Worm (Caenorhabditis elegans) whole organism, midembryonic: ENCODE results near the gene W02B12.12.

ENCODE experiments used
- T22C8.4 ChIP-seq: fragments of 200-800 bp; sonication (Bioruptor generic); IDR thresholded peaks from 2 replicates; pipeline ENCODE4 v1.3.6; 2022; ENCODE audit warnings: missing genetic modification characterization, missing compliant biosample characterization
- flt-1 ChIP-seq: fragments of 200-800 bp; sonication (Bioruptor generic); IDR thresholded peaks from 2 replicates; pipeline ENCODE4 v1.3.6; 2022; ENCODE audit warnings: missing genetic modification characterization, missing compliant biosample characterization
- klf-2 ChIP-seq: fragments of 200-800 bp; sonication (Bioruptor generic); conservative IDR thresholded peaks from 2 replicates; pipeline ENCODE4 v1.3.6; 2022; ENCODE audit warnings: missing genetic modification reagents, missing genetic modification characterization, missing compliant biosample characterization
- med-1 ChIP-seq: sonication (generic microtip); optimal IDR thresholded peaks from 2 replicates; lab custom pipeline; 2017; ENCODE audit warnings: missing genetic modification characterization, mild to moderate bottlenecking, missing compliant biosample characterization, antibody characterized with exemption, missing genetic modification reagents; ENCODE audit not compliant: insufficient read depth
- ref-1 ChIP-seq: fragments of 200-800 bp; sonication (Bioruptor generic); conservative IDR thresholded peaks from 2 replicates; pipeline ENCODE4 v1.3.6; 2022; ENCODE audit warnings: missing genetic modification reagents, missing genetic modification characterization, missing compliant biosample characterization
- tab-1 ChIP-seq: fragments of 200-800 bp; sonication (Bioruptor generic); IDR thresholded peaks from 2 replicates; pipeline ENCODE4 v1.3.6; 2022; ENCODE audit warnings: missing genetic modification characterization, missing compliant biosample characterization
- ztf-23 ChIP-seq: fragments of 200-800 bp; sonication (Bioruptor generic); IDR thresholded peaks from 2 replicates; pipeline ENCODE4 v1.3.6; 2022; ENCODE audit warnings: missing genetic modification reagents, missing genetic modification characterization, missing compliant biosample characterization
- ztf-29 ChIP-seq: fragments of 200-800 bp; sonication (Bioruptor generic); IDR thresholded peaks from 2 replicates; pipeline ENCODE4 v1.3.6; 2022; ENCODE audit warnings: missing genetic modification reagents, missing genetic modification characterization, missing compliant biosample characterization

DNA sequence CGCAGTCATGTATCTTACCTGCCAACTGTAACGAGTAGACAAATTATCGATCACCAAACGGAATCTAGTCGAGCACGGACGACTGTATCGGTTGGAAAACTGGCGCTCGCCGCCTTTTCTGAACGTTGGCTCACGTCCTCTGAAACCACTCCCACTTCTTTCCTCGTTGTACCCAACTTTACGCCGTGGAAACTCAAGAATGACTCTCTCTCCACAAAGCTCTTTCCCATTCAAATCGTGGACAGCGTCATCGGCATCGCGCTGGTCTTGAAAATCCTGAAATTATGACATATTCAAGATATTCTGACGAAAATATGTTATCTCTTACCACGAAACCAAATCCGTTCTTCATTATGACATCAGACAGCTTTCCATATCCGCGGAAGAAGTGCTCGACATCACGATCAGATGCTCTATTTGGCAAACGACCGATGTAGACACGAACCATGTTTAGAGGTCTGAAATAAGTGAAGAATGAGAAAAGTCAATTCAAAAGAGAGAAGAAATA, 26.4 kb downstream of the W02B12.12 start, which contains the start of gene rsp-2:
- no peak for TF ChIP-seq flt-1 (GFP tag; lab: Robert Waterston, UW)
- TF ChIP-seq med-1 (GFP tag; lab: Kevin White, UChicago): no peak
- no peak for TF ChIP-seq ztf-29 (GFP tag; lab: Robert Waterston, UW)
- TF ChIP-seq klf-2 (GFP tag; lab: Robert Waterston, UW): no peak
- TF ChIP-seq T22C8.4 (GFP tag; lab: Robert Waterston, UW): no peak
- no peak for TF ChIP-seq ztf-23 (GFP tag; lab: Robert Waterston, UW)
- no peak for TF ChIP-seq tab-1 (GFP tag; lab: Robert Waterston, UW)
- no peak for TF ChIP-seq ref-1 (GFP tag; lab: Robert Waterston, UW)
